Worm (Caenorhabditis elegans): ENCODE data around the gene ifd-2.

ifd-2 gene

DNA sequence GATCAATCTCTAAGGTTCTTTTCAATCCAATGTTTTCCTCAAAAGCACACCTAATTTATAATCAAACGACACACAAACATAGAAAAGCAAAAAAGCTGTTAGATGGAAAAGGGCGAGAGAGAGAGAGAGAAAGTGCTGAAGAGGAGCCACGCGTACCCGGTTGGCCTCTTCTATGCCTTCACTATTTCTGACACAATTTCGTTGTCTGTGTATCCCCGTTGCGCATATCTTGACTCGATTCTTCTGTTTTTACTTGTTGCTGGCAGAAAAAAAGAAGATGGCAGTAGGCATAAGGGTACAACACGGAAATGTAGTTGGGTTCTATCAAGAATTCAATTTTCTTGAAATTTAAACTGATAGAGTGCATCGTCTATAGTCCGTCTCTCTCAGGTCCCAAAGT, 11.8 kb upstream of the ifd-2 start:
- TF ChIP-seq ceh-43 (GFP tag; optimal IDR thresholded peaks at IDR 0.05) (no peak), ces-1 (GFP tag; optimal IDR thresholded peaks at IDR 0.05) (peak; percentile 91), mls-2 (tag; optimal IDR thresholded peaks at IDR 0.05) (peak; percentile 12), M03D4.4 (tag; optimal IDR thresholded peaks at IDR 0.05) (no peak), cnd-1 (tag; optimal IDR thresholded peaks at IDR 0.05) (no peak), lin-32 (GFP tag; optimal IDR thresholded peaks at IDR 0.05) (no peak), tbx-8 (GFP tag; optimal IDR thresholded peaks at IDR 0.05) (no peak), bed-3 (GFP tag; optimal IDR thresholded peaks at IDR 0.05) (no peak), flh-1 (GFP tag; optimal IDR thresholded peaks at IDR 0.05) (no peak), snpc-4 (tag; optimal IDR thresholded peaks at IDR 0.05) (no peak), zip-8 (tag; optimal IDR thresholded peaks at IDR 0.05) (no peak), unc-39 (tag; optimal IDR thresholded peaks at IDR 0.05) (no peak), nhr-237 (tag; optimal IDR thresholded peaks at IDR 0.05) (peak; percentile 41), ztf-11 (tag; optimal IDR thresholded peaks at IDR 0.05) (no peak), drap-1 (GFP tag; optimal IDR thresholded peaks at IDR 0.05) (peak; percentile 42), ceh-39 (tag; optimal IDR thresholded peaks at IDR 0.05) (no peak), sptf-1 (tag; optimal IDR thresholded peaks at IDR 0.05) (peak; percentile 53), nhr-76 (tag; optimal IDR thresholded peaks at IDR 0.05) (no peak), ham-2 (GFP tag; optimal IDR thresholded peaks at IDR 0.05) (peak; percentile 41), lin-13 (tag; optimal IDR thresholded peaks at IDR 0.05) (no peak), elt-3 (tag; optimal IDR thresholded peaks at IDR 0.05) (no peak), nhr-28 (tag; optimal IDR thresholded peaks at IDR 0.05) (no peak), hlh-1 (tag; optimal IDR thresholded peaks at IDR 0.05) (peak; percentile 14), lsy-2 (tag; optimal IDR thresholded peaks at IDR 0.05) (no peak), nhr-2 (tag; optimal IDR thresholded peaks at IDR 0.05) (no peak), elt-1 (tag; optimal IDR thresholded peaks at IDR 0.05; ENCODE audit: borderline replicate concordance, insufficient read depth) (no peak), pha-4 (tag; optimal IDR thresholded peaks at IDR 0.05) (peak; percentile 43), blmp-1 (tag; optimal IDR thresholded peaks at IDR 0.05) (no peak), unc-62 (GFP tag; optimal IDR thresholded peaks at IDR 0.05) (peak; percentile 13), sem-2 (GFP tag; optimal IDR thresholded peaks at IDR 0.05) (no peak), mab-5 (tag; optimal IDR thresholded peaks at IDR 0.05) (no peak), unc-120 (tag; optimal IDR thresholded peaks at IDR 0.05; ENCODE audit: poor library complexity, severe bottlenecking) (peak; percentile 69), nhr-12 (tag; optimal IDR thresholded peaks at IDR 0.05) (no peak), mep-1 (tag; optimal IDR thresholded peaks at IDR 0.05) (peak; percentile 24), ceh-83 (GFP tag; optimal IDR thresholded peaks at IDR 0.05) (no peak)

- TF ChIP-seq nhr-28 (tag; optimal IDR thresholded peaks at IDR 0.05) (no peak), nhr-237 (tag; optimal IDR thresholded peaks at IDR 0.05) (no peak), ceh-43 (GFP tag; optimal IDR thresholded peaks at IDR 0.05) (no peak), unc-62 (GFP tag; optimal IDR thresholded peaks at IDR 0.05) (peak; percentile 7), pha-4 (tag; optimal IDR thresholded peaks at IDR 0.05) (no peak), lin-13 (tag; optimal IDR thresholded peaks at IDR 0.05) (no peak), lsy-2 (tag; optimal IDR thresholded peaks at IDR 0.05) (no peak), hlh-1 (tag; optimal IDR thresholded peaks at IDR 0.05) (peak; percentile 24), ceh-39 (tag; optimal IDR thresholded peaks at IDR 0.05) (peak; percentile 69), ces-1 (GFP tag; optimal IDR thresholded peaks at IDR 0.05) (peak; percentile 78), nhr-12 (tag; optimal IDR thresholded peaks at IDR 0.05) (no peak), mab-5 (tag; optimal IDR thresholded peaks at IDR 0.05) (no peak), unc-120 (tag; optimal IDR thresholded peaks at IDR 0.05; ENCODE audit: poor library complexity, severe bottlenecking) (no peak), mls-2 (tag; optimal IDR thresholded peaks at IDR 0.05) (no peak), blmp-1 (tag; optimal IDR thresholded peaks at IDR 0.05) (no peak), nhr-2 (tag; optimal IDR thresholded peaks at IDR 0.05) (no peak), ceh-83 (GFP tag; optimal IDR thresholded peaks at IDR 0.05) (no peak), flh-1 (GFP tag; optimal IDR thresholded peaks at IDR 0.05) (no peak), nhr-76 (tag; optimal IDR thresholded peaks at IDR 0.05) (no peak), ztf-11 (tag; optimal IDR thresholded peaks at IDR 0.05) (no peak), ham-2 (GFP tag; optimal IDR thresholded peaks at IDR 0.05) (no peak), lin-32 (GFP tag; optimal IDR thresholded peaks at IDR 0.05) (no peak), zip-8 (tag; optimal IDR thresholded peaks at IDR 0.05) (no peak), tbx-8 (GFP tag; optimal IDR thresholded peaks at IDR 0.05) (no peak), cnd-1 (tag; optimal IDR thresholded peaks at IDR 0.05) (no peak)
Observed at ce11 chrX:825924-826323, 10.2 kb upstream of the ifd-2 start.

- TF ChIP-seq elt-1 (tag; optimal IDR thresholded peaks at IDR 0.05; ENCODE audit: borderline replicate concordance, insufficient read depth): no peak
- TF ChIP-seq pha-4 (tag; optimal IDR thresholded peaks at IDR 0.05): no peak
- TF ChIP-seq lin-32 (GFP tag; optimal IDR thresholded peaks at IDR 0.05): no peak
- TF ChIP-seq nhr-2 (tag; optimal IDR thresholded peaks at IDR 0.05): no peak
Observed at ce11 chrX:825375-825774, 9.6 kb upstream of the ifd-2 start, which contains the start of gene daf-3. daf-3 (minus strand) TSS chrX:825475.
